Fruit fly (Drosophila melanogaster) whole organism, pupa: ENCODE measurements around the gene Zaf1.

Experiments used
- CG10348 ChIP-seq: fragments of 200-800 bp; sonication (Bioruptor generic); IDR thresholded peaks from 2 replicates; pipeline ENCODE4 v1.3.6; 2022; ENCODE audit warnings: missing biosample characterization, missing genetic modification characterization
- CG12605 ChIP-seq: fragments of 200-800 bp; sonication (Bioruptor generic); IDR thresholded peaks from 2 replicates; pipeline ENCODE4 v1.3.6; 2022; ENCODE audit warnings: missing biosample characterization, missing genetic modification characterization
- CG13204 ChIP-seq: fragments of 200-800 bp; sonication (Bioruptor generic); optimal IDR thresholded peaks from 2 replicates; lab custom pipeline; 2018; ENCODE audit warnings: missing biosample characterization, mild to moderate bottlenecking, missing genetic modification characterization, moderate library complexity
- CG14655 ChIP-seq: fragments of 200-800 bp; sonication (Bioruptor generic); optimal IDR thresholded peaks from 3 replicates; lab custom pipeline; 2017; ENCODE audit warnings: mild to moderate bottlenecking, missing biosample characterization, missing genetic modification reagents, missing genetic modification characterization
- CG15710 ChIP-seq: fragments of 200-800 bp; sonication (Bioruptor generic); optimal IDR thresholded peaks from 2 replicates; lab custom pipeline; 2018; ENCODE audit warnings: missing biosample characterization, mild to moderate bottlenecking, missing genetic modification characterization, moderate library complexity
- CG17806 ChIP-seq: fragments of 200-800 bp; sonication (Bioruptor generic); optimal IDR thresholded peaks from 2 replicates; lab custom pipeline; 2018; ENCODE audit warnings: missing biosample characterization, mild to moderate bottlenecking, missing genetic modification characterization, moderate library complexity
- CG32121 ChIP-seq: fragments of 200-800 bp; sonication (Bioruptor generic); IDR thresholded peaks from 2 replicates; pipeline ENCODE4 v1.3.6; 2022; ENCODE audit warnings: missing biosample characterization, missing genetic modification characterization
- CG34367 ChIP-seq: fragments of 200-800 bp; sonication (Bioruptor generic); optimal IDR thresholded peaks from 2 replicates; lab custom pipeline; 2018; ENCODE audit warnings: missing biosample characterization, mild to moderate bottlenecking, missing genetic modification characterization
- CG4496 ChIP-seq: fragments of 200-800 bp; sonication (Bioruptor generic); IDR thresholded peaks from 3 replicates; pipeline ENCODE4 v1.3.6; 2022; ENCODE audit warnings: missing biosample characterization, missing genetic modification characterization
- CG8159 ChIP-seq: fragments of 200-800 bp; sonication (Bioruptor generic); optimal IDR thresholded peaks from 3 replicates; lab custom pipeline; 2018; ENCODE audit warnings: missing biosample characterization, mild to moderate bottlenecking, missing genetic modification characterization, moderate library complexity
- CG8301 ChIP-seq: fragments of 200-800 bp; sonication (Bioruptor generic); optimal IDR thresholded peaks from 2 replicates; lab custom pipeline; 2018; ENCODE audit warnings: missing biosample characterization, mild to moderate bottlenecking, missing genetic modification characterization
- CG9948 ChIP-seq: fragments of 200-800 bp; sonication (Bioruptor generic); optimal IDR thresholded peaks from 2 replicates; lab custom pipeline; 2018; ENCODE audit warnings: missing biosample characterization, mild to moderate bottlenecking, missing genetic modification characterization, moderate library complexity
- EcR ChIP-seq: fragments of 200-800 bp; sonication (Bioruptor generic); optimal IDR thresholded peaks from 3 replicates; lab custom pipeline; 2019; ENCODE audit warnings: missing biosample characterization, missing genetic modification characterization, mild to moderate bottlenecking, moderate library complexity, missing genetic modification reagents
- Ets98B ChIP-seq: fragments of 200-800 bp; sonication (Bioruptor generic); IDR thresholded peaks from 2 replicates; pipeline ENCODE4 v1.3.6; 2022; ENCODE audit warnings: missing biosample characterization, missing genetic modification characterization
- Pif1A ChIP-seq: fragments of 200-800 bp; sonication (Bioruptor generic); optimal IDR thresholded peaks from 3 replicates; lab custom pipeline; 2016; ENCODE audit warnings: missing biosample characterization, missing genetic modification characterization
- Pif1B ChIP-seq: fragments of 200-800 bp; sonication (Bioruptor generic); optimal IDR thresholded peaks from 3 replicates; lab custom pipeline; 2016; ENCODE audit warnings: missing biosample characterization, missing genetic modification characterization
- Snoo ChIP-seq: fragments of 200-800 bp; sonication (Bioruptor generic); optimal IDR thresholded peaks from 3 replicates; lab custom pipeline; 2017; ENCODE audit warnings: missing biosample characterization, mild to moderate bottlenecking, missing genetic modification characterization, inconsistent platforms
- fd96Ca ChIP-seq: fragments of 200-800 bp; sonication (Bioruptor generic); IDR thresholded peaks from 3 replicates; pipeline ENCODE4 v1.3.6; 2022; ENCODE audit warnings: missing biosample characterization, missing genetic modification characterization
- gl ChIP-seq: fragments of 200-800 bp; sonication (Bioruptor generic); optimal IDR thresholded peaks from 2 replicates; lab custom pipeline; 2018; ENCODE audit warnings: missing biosample characterization, mild to moderate bottlenecking, missing genetic modification characterization
- rn ChIP-seq: fragments of 200-800 bp; sonication (Bioruptor generic); IDR thresholded peaks from 2 replicates; pipeline ENCODE4 v1.3.6; 2022; ENCODE audit warnings: missing biosample characterization, missing genetic modification characterization

Zaf1 gene

dm6 chr3R:11618879-11619278 lies 6.6 kb downstream of the Zaf1 start:
- TF ChIP-seq CG10348 (GFP tag; lab: Robert Waterston, UW) (no peak), CG4496 (GFP tag; lab: Robert Waterston, UW) (0 out of 3 replicates have a peak, but pooled peaks have one; percentile 14), CG32121 (GFP tag; lab: Robert Waterston, UW) (0 out of 2 replicates have a peak, but pooled peaks have one; percentile 22)

dm6 chr3R:11617849-11618248 lies 7.6 kb downstream of the Zaf1 start:
- TF ChIP-seq EcR (peak; percentile 68), fd96Ca (GFP tag; lab: Robert Waterston, UW) (peak; percentile 51; the same call in 1 of the 3 replicates), CG17806 (no peak), rn (GFP tag; lab: Robert Waterston, UW) (no peak), CG13204 (GFP tag; lab: Kevin White, UChicago) (no peak), CG4496 (GFP tag; lab: Robert Waterston, UW) (peak; percentile 41; the same call in 2 of the 3 replicates)

dm6 chr3R:11617363-11617762 lies 8.1 kb downstream of the Zaf1 start:
- TF ChIP-seq Pif1B (GFP tag; lab: Kevin White, UChicago) (no peak), CG12605 (GFP tag; lab: Robert Waterston, UW) (0 out of 2 replicates have a peak, but pooled peaks have one; percentile 41), CG17806 (peak; percentile 45), CG10348 (GFP tag; lab: Robert Waterston, UW) (no peak), CG15710 (tag; lab: Kevin White, UChicago) (peak; percentile 15), CG8159 (tag; lab: Kevin White, UChicago) (peak; percentile 30), fd96Ca (GFP tag; lab: Robert Waterston, UW) (0 out of 3 replicates have a peak, but pooled peaks have one; percentile 40), CG8301 (tag; lab: Kevin White, UChicago) (peak; percentile 76), CG32121 (GFP tag; lab: Robert Waterston, UW) (no peak), gl (tag; lab: Kevin White, UChicago) (peak; percentile 23), CG9948 (tag; lab: Kevin White, UChicago) (peak; percentile 52), Ets98B (GFP tag; lab: Robert Waterston, UW) (peak; percentile 38; the same call in 1 of the 2 replicates), CG4496 (GFP tag; lab: Robert Waterston, UW) (peak; percentile 38; the same call in 1 of the 3 replicates), EcR (no peak), CG34367 (tag; lab: Kevin White, UChicago) (peak; percentile 18), CG13204 (GFP tag; lab: Kevin White, UChicago) (no peak), Snoo (tag; lab: Kevin White, UChicago) (no peak), CG14655 (peak; percentile 78)

- no peak for TF ChIP-seq CG12605 (GFP tag; lab: Robert Waterston, UW)
- TF ChIP-seq gl (tag; lab: Kevin White, UChicago): no peak
- peak; percentile 47 for TF ChIP-seq CG15710 (tag; lab: Kevin White, UChicago)
- TF ChIP-seq CG17806: peak; percentile 21
- TF ChIP-seq CG10348 (GFP tag; lab: Robert Waterston, UW): no peak
- TF ChIP-seq Pif1B (GFP tag; lab: Kevin White, UChicago): peak; percentile 29
- TF ChIP-seq CG4496 (GFP tag; lab: Robert Waterston, UW): peak; percentile 4; the same call in 1 of the 3 replicates
- TF ChIP-seq CG8301 (tag; lab: Kevin White, UChicago): peak; percentile 63
- TF ChIP-seq CG32121 (GFP tag; lab: Robert Waterston, UW): peak; percentile 28; the same call in 1 of the 2 replicates
- TF ChIP-seq CG34367 (tag; lab: Kevin White, UChicago): peak; percentile 24
- peak; percentile 76 for TF ChIP-seq CG14655
- peak; percentile 36 for TF ChIP-seq CG8159 (tag; lab: Kevin White, UChicago)
- no peak for TF ChIP-seq Ets98B (GFP tag; lab: Robert Waterston, UW)
- peak; percentile 55 for TF ChIP-seq CG9948 (tag; lab: Kevin White, UChicago)
These were observed 9.2 kb downstream of the Zaf1 start for dm6 chr3R:11616219-11616618.

- TF ChIP-seq CG8159 (tag; lab: Kevin White, UChicago) (peak; percentile 26), gl (tag; lab: Kevin White, UChicago) (no peak), Pif1A (GFP tag; lab: Kevin White, UChicago) (no peak), EcR (peak; percentile 71), CG14655 (no peak), CG10348 (GFP tag; lab: Robert Waterston, UW) (no peak), Snoo (tag; lab: Kevin White, UChicago) (no peak), CG13204 (GFP tag; lab: Kevin White, UChicago) (peak; percentile 6)
- TF ChIP-seq, all 21 proteins: peak for 3
These were observed 9.9 kb downstream of the Zaf1 start for dm6 chr3R:11615415-11616104.

dm6 chr3R:11614507-11614906 lies 10.9 kb downstream of the Zaf1 start:
- TF ChIP-seq CG17806 (peak; percentile 39), CG8159 (tag; lab: Kevin White, UChicago) (peak; percentile 33), CG12605 (GFP tag; lab: Robert Waterston, UW) (no peak), Pif1A (GFP tag; lab: Kevin White, UChicago) (peak; percentile 39), Ets98B (GFP tag; lab: Robert Waterston, UW) (peak; percentile 39), Snoo (tag; lab: Kevin White, UChicago) (peak; percentile 37), fd96Ca (GFP tag; lab: Robert Waterston, UW) (peak; percentile 46; the same call in 1 of the 3 replicates), CG15710 (tag; lab: Kevin White, UChicago) (peak; percentile 36), Pif1B (GFP tag; lab: Kevin White, UChicago) (peak; percentile 31), EcR (no peak), CG14655 (peak; percentile 3), CG10348 (GFP tag; lab: Robert Waterston, UW) (no peak), CG8301 (tag; lab: Kevin White, UChicago) (peak; percentile 2), CG34367 (tag; lab: Kevin White, UChicago) (peak; percentile 22), CG9948 (tag; lab: Kevin White, UChicago) (no peak), CG4496 (GFP tag; lab: Robert Waterston, UW) (peak; percentile 63; the same call in 2 of the 3 replicates), CG32121 (GFP tag; lab: Robert Waterston, UW) (peak; percentile 56)
- TF ChIP-seq, all 21 proteins: peak for 13
